Worm (Caenorhabditis elegans) whole organism, young adult: ENCODE measurements around the gene brap-2.

Source experiments
- B0019.2 ChIP-seq: fragments of 200-800 bp; sonication (Bioruptor generic); conservative IDR thresholded peaks from 2 replicates; pipeline ENCODE4 v1.3.6; 2022; ENCODE audit warnings: missing genetic modification reagents, missing genetic modification characterization, missing compliant biosample characterization
- B0035.1 ChIP-seq: sonication (generic microtip); optimal IDR thresholded peaks from 2 replicates; lab custom pipeline; 2016; ENCODE audit warnings: missing genetic modification characterization, mild to moderate bottlenecking, missing compliant biosample characterization, missing genotype, missing genetic modification reagents
- B0336.3 ChIP-seq: fragments of 200-800 bp; sonication (Bioruptor generic); IDR thresholded peaks from 2 replicates; pipeline ENCODE4 v1.3.6; 2022; ENCODE audit warnings: missing genetic modification characterization, missing compliant biosample characterization
- D2030.7 ChIP-seq: fragments of 200-800 bp; sonication (Bioruptor generic); IDR thresholded peaks from 2 replicates; pipeline ENCODE4 v1.3.6; 2022; ENCODE audit warnings: missing genetic modification reagents, missing genetic modification characterization, missing compliant biosample characterization
- K12H6.12 ChIP-seq: fragments of 200-800 bp; sonication (Bioruptor generic); optimal IDR thresholded peaks from 2 replicates; lab custom pipeline; 2018; ENCODE audit warnings: mild to moderate bottlenecking, missing genetic modification characterization, missing compliant biosample characterization
- Y79H2A.3 ChIP-seq: fragments of 200-800 bp; sonication (Bioruptor generic); conservative IDR thresholded peaks from 2 replicates; pipeline ENCODE4 v1.3.6; 2022; ENCODE audit warnings: missing genetic modification reagents, missing genetic modification characterization, missing compliant biosample characterization
- Y95B8A.8 ChIP-seq: fragments of 200-800 bp; sonication (Bioruptor generic); IDR thresholded peaks from 2 replicates; pipeline ENCODE4 v1.3.6; 2022; ENCODE audit warnings: missing genetic modification reagents, missing genetic modification characterization, missing compliant biosample characterization
- akir-1 ChIP-seq: fragments of 200-800 bp; sonication (Bioruptor generic); optimal IDR thresholded peaks from 2 replicates; lab custom pipeline; 2018; ENCODE audit warnings: mild to moderate bottlenecking, missing genetic modification characterization, moderate library complexity, missing compliant biosample characterization
- athp-1 ChIP-seq: sonication (generic microtip); optimal IDR thresholded peaks from 2 replicates; lab custom pipeline; 2017; ENCODE audit warnings: mild to moderate bottlenecking, missing genetic modification characterization, missing compliant biosample characterization
- attf-3 ChIP-seq: fragments of 200-800 bp; sonication (Bioruptor generic); conservative IDR thresholded peaks from 2 replicates; pipeline ENCODE4 v1.3.6; 2022; ENCODE audit warnings: missing genetic modification reagents, missing genetic modification characterization, missing compliant biosample characterization
- ccch-3 ChIP-seq: fragments of 200-800 bp; sonication (Bioruptor generic); optimal IDR thresholded peaks from 2 replicates; lab custom pipeline; 2018; ENCODE audit warnings: mild to moderate bottlenecking, missing genetic modification characterization, missing compliant biosample characterization
- cebp-1 ChIP-seq, 2 experiments: fragments of 200-800 bp in 1 of 2; sonication (Bioruptor generic) in 1 of 2; sonication (generic microtip) in 1 of 2; IDR thresholded peaks in 1 of 2; optimal IDR thresholded peaks in 1 of 2; 2 replicates each; pipeline versions ENCODE4 v1.3.6 to Lab custom; 2017 to 2022; ENCODE audit warnings: missing compliant biosample characterization in 2 of 2, missing genetic modification characterization in 2 of 2, mild to moderate bottlenecking in 1 of 2, missing genetic modification reagents in 1 of 2, moderate library complexity in 1 of 2
- cebp-2 ChIP-seq: fragments of 200-800 bp; sonication (Bioruptor generic); IDR thresholded peaks from 2 replicates; pipeline ENCODE4 v1.3.6; 2022; ENCODE audit warnings: missing genetic modification characterization, missing compliant biosample characterization
- ceh-27 ChIP-seq: fragments of 200-800 bp; sonication (Bioruptor generic); optimal IDR thresholded peaks from 2 replicates; lab custom pipeline; 2018; ENCODE audit warnings: mild to moderate bottlenecking, missing genetic modification characterization, moderate library complexity, missing compliant biosample characterization
- ceh-79 ChIP-seq: sonication (generic microtip); optimal IDR thresholded peaks from 2 replicates; lab custom pipeline; 2017; ENCODE audit warnings: mild to moderate bottlenecking, missing genetic modification characterization, missing compliant biosample characterization
- die-1 ChIP-seq: sonication (generic microtip); optimal IDR thresholded peaks from 2 replicates; lab custom pipeline; 2016; ENCODE audit warnings: missing genotype, mild to moderate bottlenecking, missing genetic modification characterization, missing compliant biosample characterization
- ekl-4 ChIP-seq: fragments of 200-800 bp; sonication (Bioruptor generic); IDR thresholded peaks from 2 replicates; pipeline ENCODE4 v1.3.6; 2022; ENCODE audit warnings: missing genetic modification reagents, missing genetic modification characterization, missing compliant biosample characterization
- ets-4 ChIP-seq: fragments of 200-800 bp; sonication (Bioruptor generic); optimal IDR thresholded peaks from 2 replicates; lab custom pipeline; 2018; ENCODE audit warnings: mild to moderate bottlenecking, missing genetic modification characterization, missing compliant biosample characterization
- fkh-3 ChIP-seq: sonication (generic microtip); optimal IDR thresholded peaks from 2 replicates; lab custom pipeline; 2016; ENCODE audit warnings: mild to moderate bottlenecking, missing genetic modification characterization, missing compliant biosample characterization
- hlh-12 ChIP-seq: sonication (generic microtip); optimal IDR thresholded peaks from 2 replicates; lab custom pipeline; 2016; ENCODE audit warnings: missing genetic modification characterization, missing compliant biosample characterization
- hrde-1 ChIP-seq: sonication (generic microtip); optimal IDR thresholded peaks from 2 replicates; lab custom pipeline; 2016; ENCODE audit warnings: missing genetic modification characterization, mild to moderate bottlenecking, missing compliant biosample characterization, moderate library complexity, missing genotype, missing genetic modification reagents, borderline replicate concordance
- hsf-1 ChIP-seq: fragments of 200-800 bp; sonication (Bioruptor generic); IDR thresholded peaks from 2 replicates; pipeline ENCODE4 v1.3.6; 2022; ENCODE audit warnings: missing genetic modification reagents, missing genetic modification characterization, missing compliant biosample characterization
- lag-1 ChIP-seq: fragments of 200-800 bp; sonication (Bioruptor generic); IDR thresholded peaks from 2 replicates; pipeline ENCODE4 v1.3.6; 2022; ENCODE audit warnings: missing genetic modification reagents, missing genetic modification characterization, missing compliant biosample characterization
- let-607 ChIP-seq, 2 experiments: fragments of 200-800 bp in 1 of 2; sonication (Bioruptor generic) in 1 of 2; sonication (generic microtip) in 1 of 2; optimal IDR thresholded peaks; 2 replicates each; lab custom pipeline; 2016 to 2018; ENCODE audit warnings: mild to moderate bottlenecking in 2 of 2, missing compliant biosample characterization in 2 of 2, missing genetic modification characterization in 2 of 2, moderate library complexity in 2 of 2, missing genotype in 1 of 2
- lin-35 ChIP-seq, 3 experiments: fragments of 150-350 bp in 2 of 3; sonication (generic microtip) in 1 of 3; optimal IDR thresholded peaks; 2 replicates each; lab custom pipeline; 2014 to 2018; ENCODE audit warnings: missing biosample characterization in 3 of 3, missing genetic modification characterization in 3 of 3, missing genetic modification reagents in 3 of 3
- mcd-1 ChIP-seq: fragments of 200-800 bp; sonication (Bioruptor generic); IDR thresholded peaks from 2 replicates; pipeline ENCODE4 v1.3.6; 2022; ENCODE audit warnings: missing genetic modification reagents, missing genetic modification characterization, missing compliant biosample characterization
- mel-28 ChIP-seq: sonication (generic microtip); optimal IDR thresholded peaks from 2 replicates; lab custom pipeline; 2016; ENCODE audit warnings: borderline replicate concordance, mild to moderate bottlenecking, missing genetic modification characterization, missing compliant biosample characterization
- mes-4 ChIP-seq: sonication (generic microtip); optimal IDR thresholded peaks from 2 replicates; lab custom pipeline; 2016; ENCODE audit warnings: missing genotype, missing genetic modification characterization, missing compliant biosample characterization
- nfya-1 ChIP-seq: sonication (generic microtip); optimal IDR thresholded peaks from 2 replicates; lab custom pipeline; 2017; ENCODE audit warnings: antibody characterized with exemption, missing compliant biosample characterization, missing genetic modification characterization, borderline replicate concordance; ENCODE audit not compliant: insufficient read depth
- nhr-27 ChIP-seq: fragments of 200-800 bp; sonication (Bioruptor generic); optimal IDR thresholded peaks from 2 replicates; lab custom pipeline; 2018; ENCODE audit warnings: mild to moderate bottlenecking, missing genetic modification characterization, moderate library complexity, missing compliant biosample characterization
- repo-1 ChIP-seq: sonication (generic microtip); optimal IDR thresholded peaks from 2 replicates; lab custom pipeline; 2017; ENCODE audit warnings: mild to moderate bottlenecking, missing genetic modification characterization, missing compliant biosample characterization
- sdz-38 ChIP-seq: sonication (generic microtip); optimal IDR thresholded peaks from 2 replicates; lab custom pipeline; 2016; ENCODE audit warnings: missing genotype, missing genetic modification characterization, missing compliant biosample characterization
- snpc-1.3 ChIP-seq: sonication (generic microtip); optimal IDR thresholded peaks from 2 replicates; lab custom pipeline; 2017; ENCODE audit warnings: missing genetic modification characterization, mild to moderate bottlenecking, missing compliant biosample characterization, antibody characterized with exemption, moderate library complexity, missing genotype, missing genetic modification reagents; ENCODE audit not compliant: insufficient read depth
- snpc-3.4 ChIP-seq: sonication (generic microtip); optimal IDR thresholded peaks from 2 replicates; lab custom pipeline; 2017; ENCODE audit warnings: missing genetic modification characterization, mild to moderate bottlenecking, missing compliant biosample characterization, antibody characterized with exemption, moderate library complexity, missing genotype, missing genetic modification reagents
- xnd-1 ChIP-seq: sonication (generic microtip); optimal IDR thresholded peaks from 2 replicates; lab custom pipeline; 2016; ENCODE audit warnings: missing genotype, missing genetic modification reagents, missing genetic modification characterization, missing compliant biosample characterization
- zim-3 ChIP-seq: sonication (generic microtip); optimal IDR thresholded peaks from 2 replicates; lab custom pipeline; 2017; ENCODE audit warnings: mild to moderate bottlenecking, missing genetic modification characterization, moderate library complexity, missing compliant biosample characterization
- ztf-18 ChIP-seq: sonication (generic microtip); optimal IDR thresholded peaks from 2 replicates; lab custom pipeline; 2016; ENCODE audit warnings: missing genotype, mild to moderate bottlenecking, missing genetic modification characterization, missing compliant biosample characterization
- ztf-26 ChIP-seq: sonication (generic microtip); optimal IDR thresholded peaks from 2 replicates; lab custom pipeline; 2017; ENCODE audit warnings: missing genetic modification characterization, missing compliant biosample characterization
- ztf-28 ChIP-seq: fragments of 200-800 bp; sonication (Bioruptor generic); IDR thresholded peaks from 2 replicates; pipeline ENCODE4 v1.3.6; 2022; ENCODE audit warnings: missing genetic modification reagents, missing genetic modification characterization, missing compliant biosample characterization
- ztf-6 ChIP-seq: fragments of 200-800 bp; sonication (Bioruptor generic); IDR thresholded peaks from 2 replicates; pipeline ENCODE4 v1.3.6; 2022; ENCODE audit warnings: missing genetic modification reagents, missing genetic modification characterization, missing compliant biosample characterization

brap-2 gene

DNA sequence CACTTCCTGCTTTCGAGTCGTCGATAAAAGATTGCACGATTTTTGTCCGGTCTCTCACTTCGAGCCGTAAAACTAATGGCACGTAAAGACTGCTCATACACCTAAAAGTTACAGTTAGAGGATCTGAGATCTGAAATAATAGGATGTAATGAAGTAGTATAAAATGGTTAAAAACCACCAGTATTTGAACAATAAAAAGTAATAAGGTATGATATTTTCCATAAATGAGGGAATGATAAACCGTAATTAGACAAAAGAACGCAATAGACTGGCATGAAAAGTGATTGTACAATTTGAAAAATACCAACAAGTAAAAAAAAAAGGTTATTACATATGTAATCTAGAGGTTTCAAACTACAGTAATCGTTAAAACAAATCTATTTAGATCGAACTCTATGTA is at the start of gene brap-2:
Gene brap-2, minus strand, starts transcription at position 101 of the 400 bp plus-strand sequence.
- TF ChIP-seq ekl-4 (no peak), K12H6.12 (tag; lab: Kevin White, UChicago) (no peak), ccch-3 (GFP tag; lab: Kevin White, UChicago) (no peak), ets-4 (GFP tag; lab: Kevin White, UChicago) (no peak), lag-1 (GFP tag; lab: Robert Waterston, UW) (no peak), D2030.7 (GFP tag; lab: Robert Waterston, UW) (no peak), xnd-1 (no peak), nfya-1 (no peak), ceh-79 (tag; lab: Kevin White, UChicago) (no peak), let-607 (tag; optimal IDR thresholded peaks at IDR 0.05; lab: Kevin White, UChicago) (no peak), ceh-27 (GFP tag; lab: Kevin White, UChicago) (no peak), B0336.3 (GFP tag; lab: Robert Waterston, UW) (no peak), snpc-1.3 (tag; lab: Kevin White, UChicago) (no peak), repo-1 (tag; lab: Kevin White, UChicago) (no peak), fkh-3 (tag; lab: Kevin White, UChicago) (no peak)

DNA sequence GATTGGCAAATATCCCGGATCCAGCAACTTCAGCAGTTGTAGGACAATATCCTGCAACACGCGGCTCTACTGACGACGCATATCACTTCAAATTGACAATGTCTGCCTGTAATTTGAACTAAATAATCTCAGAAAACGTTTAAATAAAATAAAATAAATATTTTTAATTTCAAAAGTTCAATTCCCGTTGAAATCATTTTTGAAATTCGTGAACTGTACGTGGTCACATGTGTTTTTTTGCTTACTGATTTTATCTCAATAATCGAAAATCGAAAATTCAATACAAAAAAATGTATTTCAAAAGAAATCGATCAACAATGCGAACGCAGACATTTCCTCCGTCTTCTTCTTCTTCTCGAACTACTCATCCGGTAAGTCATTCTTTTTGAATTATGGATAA is 44.6 kb upstream of the brap-2 start, which contains the start of gene F07F6.1:
Gene F07F6.1, plus strand, starts transcription at position 301 of the 400 bp plus-strand sequence.
- no peak for TF ChIP-seq hsf-1 (GFP tag; lab: Robert Waterston, UW)
- TF ChIP-seq mcd-1 (GFP tag; lab: Robert Waterston, UW), result no peak
- TF ChIP-seq lin-35 (GFP tag; optimal IDR thresholded peaks at IDR 0.05; lab: Kevin White, UChicago), result no peak

DNA sequence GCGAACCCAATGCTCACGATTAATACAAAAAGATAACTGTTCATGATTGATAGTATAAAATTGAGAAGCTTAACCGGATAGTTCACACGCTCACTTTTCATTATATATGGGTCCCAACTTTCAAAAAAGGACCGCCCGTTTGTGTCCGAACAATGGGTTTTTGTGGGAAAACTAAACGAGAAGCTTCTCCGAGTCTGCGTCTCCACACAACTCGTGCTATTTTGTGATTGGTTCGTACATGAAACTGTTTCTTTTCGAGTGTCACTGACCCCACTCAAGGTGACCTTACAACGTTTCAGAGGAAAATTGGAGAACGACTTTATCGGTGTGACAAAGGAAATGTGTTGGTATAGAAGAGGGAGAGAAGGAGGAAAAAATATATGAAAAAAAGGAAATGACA is 43.8 kb upstream of the brap-2 start, which contains the start of gene dct-5:
Gene dct-5, minus strand, starts transcription at position 101 of the 400 bp plus-strand sequence.
- no peak for TF ChIP-seq ztf-18
- no peak for TF ChIP-seq ztf-26 (tag; lab: Kevin White, UChicago)
- no peak for TF ChIP-seq athp-1 (tag; lab: Kevin White, UChicago)
- no peak for TF ChIP-seq Y95B8A.8 (GFP tag; lab: Robert Waterston, UW)
- no peak for TF ChIP-seq ztf-28 (GFP tag; lab: Robert Waterston, UW)
- no peak for TF ChIP-seq Y79H2A.3 (GFP tag; lab: Robert Waterston, UW)
- no peak for TF ChIP-seq attf-3 (GFP tag; lab: Robert Waterston, UW)
- TF ChIP-seq die-1, result no peak
- no peak for TF ChIP-seq ztf-6 (GFP tag; lab: Robert Waterston, UW)
- TF ChIP-seq cebp-2 (GFP tag; lab: Robert Waterston, UW), result no peak

DNA sequence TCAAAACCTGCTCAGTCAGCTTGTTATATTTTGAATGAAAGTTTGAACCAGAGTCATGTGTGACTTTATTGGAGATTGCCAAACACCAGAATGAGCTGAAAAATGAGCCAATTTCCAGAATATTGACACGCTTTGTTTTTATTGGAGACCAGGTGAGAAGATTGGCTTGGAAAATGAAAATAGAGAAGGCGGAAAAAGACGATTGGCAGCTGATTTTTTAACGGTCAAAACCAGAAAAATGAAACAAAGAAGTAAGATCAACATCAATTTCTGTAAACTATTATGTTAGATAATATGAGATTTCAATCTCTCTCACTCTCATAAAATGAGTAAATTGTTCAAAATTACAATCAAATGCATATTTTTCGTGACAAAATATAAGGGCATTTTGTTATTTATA is 40.1 kb upstream of the brap-2 start, which contains the start of gene srx-114:
Gene srx-114, minus strand, starts transcription at position 101 of the 400 bp plus-strand sequence.
- no peak for TF ChIP-seq hrde-1 (tag; lab: Kevin White, UChicago)
- TF ChIP-seq mes-4 (tag; lab: Kevin White, UChicago), result no peak
- TF ChIP-seq mel-28, result no peak
- no peak for TF ChIP-seq hlh-12 (tag; lab: Kevin White, UChicago)
- TF ChIP-seq attf-3 (GFP tag; lab: Robert Waterston, UW), result no peak
- TF ChIP-seq snpc-3.4, result no peak
- no peak for TF ChIP-seq cebp-1 (GFP tag; IDR thresholded peaks at IDR 0.05; lab: Robert Waterston, UW)
- no peak for TF ChIP-seq cebp-1 (tag; optimal IDR thresholded peaks at IDR 0.05; lab: Kevin White, UChicago)
- TF ChIP-seq zim-3 (tag; lab: Kevin White, UChicago), result no peak
- TF ChIP-seq B0035.1 (tag; lab: Kevin White, UChicago), result no peak
- no peak for TF ChIP-seq sdz-38 (tag; lab: Kevin White, UChicago)
- TF ChIP-seq B0019.2, result no peak
- no peak for TF ChIP-seq ceh-79 (tag; lab: Kevin White, UChicago)
- TF ChIP-seq nhr-27 (tag; lab: Kevin White, UChicago), result no peak
- TF ChIP-seq akir-1 (GFP tag; lab: Kevin White, UChicago), result no peak
- TF ChIP-seq ztf-28 (GFP tag; lab: Robert Waterston, UW), result no peak
- TF ChIP-seq, all 124 proteins: peak for 0
